Fruit fly (Drosophila melanogaster): ENCODE measurements around the gene CG5043.

dm6 chr2L:17447071-17447470 is 13.4 kb downstream of the CG5043 start:
- TF ChIP-seq CTCF (optimal IDR thresholded peaks at IDR 0.05) (no peak), CG8478 (optimal IDR thresholded peaks at IDR 0.05) (no peak)

All from S2 (cell line).